Worm (Caenorhabditis elegans): ENCODE measurements around the gene drp-1.

drp-1 gene

ce11 chrIV:5572693-5573092 lies 34.4 kb downstream of the drp-1 start:
- no peak for TF ChIP-seq ceh-9 (tag; optimal IDR thresholded peaks at IDR 0.05)
- TF ChIP-seq hlh-15 (tag; optimal IDR thresholded peaks at IDR 0.05) = no peak
- TF ChIP-seq ceh-34 (tag; optimal IDR thresholded peaks at IDR 0.05) = no peak
- TF ChIP-seq fkh-6 (tag; optimal IDR thresholded peaks at IDR 0.05) = no peak
- TF ChIP-seq ceh-19 (GFP tag; optimal IDR thresholded peaks at IDR 0.05) = no peak
- no peak for TF ChIP-seq ttx-3 (tag; optimal IDR thresholded peaks at IDR 0.05)

ce11 chrIV:5574033-5574432 lies 35.7 kb downstream of the drp-1 start, which contains the start of gene T12E12.6:
T12E12.6 (minus strand) TSS chrIV:5574133.
- no peak for TF ChIP-seq lim-6 (tag; optimal IDR thresholded peaks at IDR 0.05)
- TF ChIP-seq nhr-11 (tag; optimal IDR thresholded peaks at IDR 0.05) = no peak
- TF ChIP-seq ceh-31 (tag; optimal IDR thresholded peaks at IDR 0.05) = no peak
- no peak for TF ChIP-seq ref-2 (tag; optimal IDR thresholded peaks at IDR 0.05)
- no peak for TF ChIP-seq mec-3 (tag; optimal IDR thresholded peaks at IDR 0.05; ENCODE audit: borderline replicate concordance)
- no peak for TF ChIP-seq pax-1 (tag; optimal IDR thresholded peaks at IDR 0.05)
- no peak for TF ChIP-seq unc-42 (tag; optimal IDR thresholded peaks at IDR 0.05)
- no peak for TF ChIP-seq ceh-34 (tag; optimal IDR thresholded peaks at IDR 0.05)
- no peak for TF ChIP-seq hlh-30 (tag; optimal IDR thresholded peaks at IDR 0.05; ENCODE audit: insufficient read depth)
- TF ChIP-seq ceh-48 (tag; optimal IDR thresholded peaks at IDR 0.05) = no peak
- no peak for TF ChIP-seq pat-9 (tag; optimal IDR thresholded peaks at IDR 0.05)
- TF ChIP-seq C08G9.2 (tag; optimal IDR thresholded peaks at IDR 0.05) = no peak
- TF ChIP-seq rnt-1 (tag; optimal IDR thresholded peaks at IDR 0.05) = no peak
- no peak for TF ChIP-seq F13H6.1 (tag; optimal IDR thresholded peaks at IDR 0.05)
- TF ChIP-seq syd-9 (tag; optimal IDR thresholded peaks at IDR 0.05) = no peak
- no peak for TF ChIP-seq ceh-6 (GFP tag; optimal IDR thresholded peaks at IDR 0.05)
- TF ChIP-seq pha-4 (tag; optimal IDR thresholded peaks at IDR 0.05) = no peak
- TF ChIP-seq nfya-1 (tag; optimal IDR thresholded peaks at IDR 0.05) = no peak
- TF ChIP-seq sox-2 (GFP tag; IDR thresholded peaks at IDR 0.05) = no peak

DNA sequence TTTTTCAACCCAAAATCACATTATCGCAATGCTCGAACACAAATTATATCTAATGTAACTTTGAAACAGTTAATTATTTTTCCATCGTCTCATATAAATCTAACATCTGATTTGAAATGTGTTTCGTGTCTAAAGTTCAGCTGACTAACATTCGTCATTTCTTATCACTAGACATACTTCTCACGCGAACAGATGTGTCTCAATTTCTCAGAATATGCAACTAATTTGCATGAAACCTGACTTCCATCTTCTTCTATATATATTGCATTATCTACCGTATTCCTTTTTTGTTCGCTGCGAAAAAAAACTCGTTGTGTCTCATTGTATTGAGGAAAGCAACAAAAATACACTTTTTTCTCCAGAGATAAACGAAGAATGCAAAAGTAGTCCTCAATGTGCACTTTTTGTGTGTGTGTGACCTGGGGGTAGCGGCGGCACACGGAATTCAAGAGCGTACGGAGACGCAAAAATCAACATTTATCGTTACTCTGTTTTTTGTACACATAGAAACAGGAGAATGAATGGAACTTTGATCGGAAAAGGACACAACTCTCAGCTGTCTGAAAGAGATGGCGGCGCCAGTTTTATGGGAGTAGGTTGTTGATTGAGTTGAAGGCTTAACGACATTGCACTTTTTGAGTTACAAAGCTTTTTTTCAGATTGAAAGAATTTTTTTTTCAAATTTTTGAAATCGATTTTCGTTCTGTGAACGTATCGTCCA lies 42.5 kb downstream of the drp-1 start:
- TF ChIP-seq sox-4 (tag; optimal IDR thresholded peaks at IDR 0.05) (no peak), pha-2 (tag; optimal IDR thresholded peaks at IDR 0.05) (no peak), ceh-18 (tag; optimal IDR thresholded peaks at IDR 0.05) (no peak), ceh-34 (tag; optimal IDR thresholded peaks at IDR 0.05) (no peak), ceh-19 (GFP tag; optimal IDR thresholded peaks at IDR 0.05) (no peak), hlh-8 (tag; optimal IDR thresholded peaks at IDR 0.05) (no peak), nfya-1 (tag; optimal IDR thresholded peaks at IDR 0.05) (no peak), pat-9 (tag; optimal IDR thresholded peaks at IDR 0.05) (no peak), elt-4 (tag; optimal IDR thresholded peaks at IDR 0.05) (no peak), sox-2 (GFP tag; IDR thresholded peaks at IDR 0.05) (no peak), nhr-232 (tag; optimal IDR thresholded peaks at IDR 0.05) (no peak), pax-1 (tag; optimal IDR thresholded peaks at IDR 0.05) (no peak), gmeb-2 (tag; optimal IDR thresholded peaks at IDR 0.05) (no peak), ceh-45 (GFP tag; IDR thresholded peaks at IDR 0.05) (no peak), tbx-7 (tag; optimal IDR thresholded peaks at IDR 0.05) (no peak), pha-4 (tag; optimal IDR thresholded peaks at IDR 0.05) (no peak), ceh-30 (tag; optimal IDR thresholded peaks at IDR 0.05) (no peak)

- TF ChIP-seq pha-4 (tag; optimal IDR thresholded peaks at IDR 0.05) (no peak), K02D7.2 (tag; optimal IDR thresholded peaks at IDR 0.05) (no peak), tbx-7 (tag; optimal IDR thresholded peaks at IDR 0.05) (no peak), ets-4 (tag; optimal IDR thresholded peaks at IDR 0.05) (no peak), nhr-232 (tag; optimal IDR thresholded peaks at IDR 0.05) (no peak), eyg-1 (tag; optimal IDR thresholded peaks at IDR 0.05) (no peak), hlh-13 (GFP tag; optimal IDR thresholded peaks at IDR 0.05) (no peak), fax-1 (tag; optimal IDR thresholded peaks at IDR 0.05) (no peak), ama-1 (optimal IDR thresholded peaks at IDR 0.05) (no peak), elt-2 (tag; optimal IDR thresholded peaks at IDR 0.05) (no peak), ceh-45 (GFP tag; IDR thresholded peaks at IDR 0.05) (no peak), dve-1 (tag; optimal IDR thresholded peaks at IDR 0.05) (no peak)
Observed at ce11 chrIV:5582267-5582666, 44.0 kb downstream of the drp-1 start.

Data from whole organism, late embryonic.